Fruit fly (Drosophila melanogaster): Measurements from ENCODE around the gene Dip-B.

Gene Dip-B

DNA sequence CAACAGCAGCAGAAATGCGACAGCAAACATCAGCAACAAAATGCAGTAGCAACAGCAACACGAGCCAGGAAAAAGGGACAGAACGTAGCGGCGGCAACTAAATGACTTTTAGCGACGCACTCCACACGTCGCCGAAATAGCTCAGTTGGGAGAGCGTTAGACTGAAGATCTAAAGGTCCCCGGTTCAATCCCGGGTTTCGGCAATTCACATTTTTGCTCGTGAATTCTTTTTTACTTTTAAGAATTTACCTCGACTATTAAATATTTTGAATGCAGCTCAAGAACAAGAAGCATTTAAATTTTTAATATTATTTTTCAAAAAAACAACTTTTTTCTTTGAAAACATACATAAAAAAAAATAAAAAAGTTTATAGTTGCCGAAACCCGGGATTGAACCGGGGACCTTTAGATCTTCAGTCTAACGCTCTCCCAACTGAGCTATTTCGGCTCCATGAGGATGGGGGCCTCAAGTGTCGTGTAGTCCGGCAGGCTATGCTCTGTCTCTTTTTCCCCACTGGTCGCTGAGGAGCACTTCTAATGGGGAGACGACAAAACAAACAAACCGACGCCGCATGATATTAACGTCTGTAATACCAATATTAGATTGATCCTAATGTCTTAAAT, 15.8 kb downstream of the Dip-B start (continued):
- TF ChIP-seq CG1233 (GFP tag; optimal IDR thresholded peaks at IDR 0.05): no peak
- TF ChIP-seq CG17612 (GFP tag; IDR thresholded peaks at IDR 0.05): no peak
- no peak for TF ChIP-seq vfl (GFP tag; optimal IDR thresholded peaks at IDR 0.05)
- peak; percentile 35; the same call in 1 of the 2 replicates for TF ChIP-seq inv (GFP tag; IDR thresholded peaks at IDR 0.05; ENCODE audit: partially characterized antibody)
- no peak for TF ChIP-seq zfh2 (GFP tag; optimal IDR thresholded peaks at IDR 0.05)
- TF ChIP-seq knrl (GFP tag; IDR thresholded peaks at IDR 0.05; ENCODE audit: partially characterized antibody): peak; percentile 63
- TF ChIP-seq CG7357 (GFP tag; IDR thresholded peaks at IDR 0.05): no peak
- TF ChIP-seq sug (tag; optimal IDR thresholded peaks at IDR 0.05): no peak
- no peak for TF ChIP-seq CG12299 (tag; optimal IDR thresholded peaks at IDR 0.05)
- TF ChIP-seq kah (GFP tag; optimal IDR thresholded peaks at IDR 0.05): no peak
- TF ChIP-seq CG8388 (GFP tag; optimal IDR thresholded peaks at IDR 0.05): no peak
- TF ChIP-seq CG32532 (GFP tag; IDR thresholded peaks at IDR 0.05): no peak
- TF ChIP-seq ac (GFP tag; optimal IDR thresholded peaks at IDR 0.05): no peak
- no peak for TF ChIP-seq fu2 (GFP tag; optimal IDR thresholded peaks at IDR 0.05)
- TF ChIP-seq Opbp (GFP tag; IDR thresholded peaks at IDR 0.05; ENCODE audit: partially characterized antibody): peak; percentile 74; the same call in 2 of the 3 replicates
- TF ChIP-seq Dll (GFP tag; IDR thresholded peaks at IDR 0.05; ENCODE audit: partially characterized antibody): peak; percentile 56; the same call in 2 of the 4 replicates
- no peak for TF ChIP-seq Camta (GFP tag; optimal IDR thresholded peaks at IDR 0.05)
- TF ChIP-seq pzg (GFP tag; optimal IDR thresholded peaks at IDR 0.05): no peak
- no peak for TF ChIP-seq slou (GFP tag; optimal IDR thresholded peaks at IDR 0.05)
- TF ChIP-seq pum (GFP tag; optimal IDR thresholded peaks at IDR 0.05): no peak
- 0 out of 3 replicates have a peak, but pooled peaks have one; percentile 43 for TF ChIP-seq zen2 (GFP tag; IDR thresholded peaks at IDR 0.05; ENCODE audit: partially characterized antibody)
- TF ChIP-seq tna (GFP tag; IDR thresholded peaks at IDR 0.05; ENCODE audit: partially characterized antibody): peak; percentile 73
- TF ChIP-seq CG2129 (GFP tag; IDR thresholded peaks at IDR 0.05; ENCODE audit: partially characterized antibody): peak; percentile 40; the same call in 1 of the 2 replicates
- TF ChIP-seq abd-A (tag; optimal IDR thresholded peaks at IDR 0.05): no peak
- no peak for TF ChIP-seq crol (GFP tag; IDR thresholded peaks at IDR 0.05)
- no peak for TF ChIP-seq Ada2b (GFP tag; IDR thresholded peaks at IDR 0.05)
- no peak for TF ChIP-seq CG2199 (GFP tag; IDR thresholded peaks at IDR 0.05)
- TF ChIP-seq D19B (GFP tag; optimal IDR thresholded peaks at IDR 0.05): no peak
- peak; percentile 50; the same call in 1 of the 4 replicates for TF ChIP-seq chinmo (GFP tag; IDR thresholded peaks at IDR 0.05; ENCODE audit: partially characterized antibody)
- TF ChIP-seq p53 (GFP tag; optimal IDR thresholded peaks at IDR 0.05): no peak
- peak; percentile 77; the same call in 1 of the 2 replicates for TF ChIP-seq amos (GFP tag; IDR thresholded peaks at IDR 0.05; ENCODE audit: partially characterized antibody)
- no peak for TF ChIP-seq ATbp (GFP tag; optimal IDR thresholded peaks at IDR 0.05)
- TF ChIP-seq Nf-YB (GFP tag; optimal IDR thresholded peaks at IDR 0.05): no peak
- 0 out of 3 replicates have a peak, but pooled peaks have one; percentile 12 for TF ChIP-seq ci (GFP tag; IDR thresholded peaks at IDR 0.05)
- no peak for TF ChIP-seq Chrac-16 (GFP tag; optimal IDR thresholded peaks at IDR 0.05)
- peak; percentile 46; the same call in 1 of the 2 replicates for TF ChIP-seq ato (GFP tag; IDR thresholded peaks at IDR 0.05; ENCODE audit: partially characterized antibody)
- TF ChIP-seq Scr (GFP tag; IDR thresholded peaks at IDR 0.05; ENCODE audit: partially characterized antibody): peak; percentile 71
- TF ChIP-seq danr (GFP tag; IDR thresholded peaks at IDR 0.05): no peak
- no peak for TF ChIP-seq Hmr (GFP tag; optimal IDR thresholded peaks at IDR 0.05)
- no peak for TF ChIP-seq ap (GFP tag; IDR thresholded peaks at IDR 0.05)
- TF ChIP-seq hb (GFP tag; IDR thresholded peaks at IDR 0.05; ENCODE audit: partially characterized antibody): peak; percentile 72; the same call in 2 of the 3 replicates
- no peak for TF ChIP-seq HLH3B (GFP tag; IDR thresholded peaks at IDR 0.05)
- TF ChIP-seq nau (GFP tag; optimal IDR thresholded peaks at IDR 0.05): no peak
- no peak for TF ChIP-seq CG10565 (GFP tag; optimal IDR thresholded peaks at IDR 0.05)
- peak; percentile 43; the same call in 1 of the 2 replicates for TF ChIP-seq aop (GFP tag; IDR thresholded peaks at IDR 0.05)
- no peak for TF ChIP-seq bcd (GFP tag; optimal IDR thresholded peaks at IDR 0.05)
- TF ChIP-seq CG9876 (GFP tag; optimal IDR thresholded peaks at IDR 0.05): no peak
- no peak for TF ChIP-seq cwo (GFP tag; optimal IDR thresholded peaks at IDR 0.05)

All from whole organism, embryonic.